Worm (Caenorhabditis elegans) whole organism, L1 larva: ENCODE measurements around the gene F08D12.2.

ENCODE experiments used
- C16A3.4 ChIP-seq: fragments of 150-350 bp; optimal IDR thresholded peaks from 2 replicates; lab custom pipeline; 2014; ENCODE audit warnings: missing biosample characterization, missing genetic modification characterization
- C34B4.2 ChIP-seq: sonication (generic microtip); optimal IDR thresholded peaks from 2 replicates; lab custom pipeline; 2017; ENCODE audit warnings: mild to moderate bottlenecking, missing genetic modification characterization, missing compliant biosample characterization
- F16B12.6 ChIP-seq: fragments of 150-350 bp; optimal IDR thresholded peaks from 2 replicates; lab custom pipeline; 2014; ENCODE audit warnings: missing biosample characterization, missing genetic modification characterization
- aha-1 ChIP-seq: fragments of 150-350 bp; optimal IDR thresholded peaks from 2 replicates; lab custom pipeline; 2014; ENCODE audit warnings: missing biosample characterization, missing genetic modification characterization
- aly-2 ChIP-seq: fragments of 150-350 bp; optimal IDR thresholded peaks from 2 replicates; lab custom pipeline; 2014; ENCODE audit warnings: missing biosample characterization, missing genetic modification characterization
- ama-1 ChIP-seq: fragments of 150-350 bp; optimal IDR thresholded peaks from 2 replicates; lab custom pipeline; 2014
- ceh-63 ChIP-seq: fragments of 200-800 bp; sonication (Bioruptor generic); optimal IDR thresholded peaks from 2 replicates; lab custom pipeline; 2018; ENCODE audit warnings: mild to moderate bottlenecking, missing genetic modification characterization, missing compliant biosample characterization
- ceh-8 ChIP-seq: fragments of 200-800 bp; sonication (Bioruptor generic); optimal IDR thresholded peaks from 2 replicates; lab custom pipeline; 2018; ENCODE audit warnings: mild to moderate bottlenecking, missing genetic modification characterization, moderate library complexity, missing compliant biosample characterization
- ceh-82 ChIP-seq, 3 experiments: fragments of 150-350 bp in 1 of 3; sonication (generic microtip) in 2 of 3; optimal IDR thresholded peaks; 2 replicates each; lab custom pipeline; 2014 to 2017; ENCODE audit warnings: missing biosample characterization in 3 of 3, missing genetic modification characterization in 3 of 3
- ceh-88 ChIP-seq: fragments of 200-800 bp; sonication (Bioruptor generic); IDR thresholded peaks from 2 replicates; pipeline ENCODE4 v1.3.6; 2022; ENCODE audit warnings: missing genetic modification characterization, missing compliant biosample characterization
- efl-1 ChIP-seq, 4 experiments: fragments of 150-350 bp; optimal IDR thresholded peaks in 3 of 4; peaks in 1 of 4; 1 replicate in 1 of 4; 2 replicates in 3 of 4; lab custom pipeline; 2014; ENCODE audit warnings: missing biosample characterization in 2 of 4, missing genetic modification characterization in 2 of 4, missing genetic modification reagents in 2 of 4
- egl-13 ChIP-seq: sonication (generic microtip); optimal IDR thresholded peaks from 2 replicates; lab custom pipeline; 2016; ENCODE audit warnings: missing genotype, missing genetic modification reagents, missing genetic modification characterization, missing compliant biosample characterization
- egl-27 ChIP-seq, 2 experiments: fragments of 150-350 bp in 1 of 2; sonication (generic microtip); optimal IDR thresholded peaks; 3 replicates each; lab custom pipeline; 2017 to 2018; ENCODE audit warnings: missing biosample characterization in 2 of 2, missing genetic modification characterization in 2 of 2, missing genetic modification reagents in 2 of 2
- elt-2 ChIP-seq: sonication (generic microtip); optimal IDR thresholded peaks from 2 replicates; lab custom pipeline; 2016; ENCODE audit warnings: missing genetic modification characterization, mild to moderate bottlenecking, inconsistent platforms, missing compliant biosample characterization, missing genetic modification reagents
- elt-3 ChIP-seq, 6 experiments: fragments of 150-350 bp in 1 of 6; sonication (generic microtip); optimal IDR thresholded peaks; 2 replicates each; lab custom pipeline; 2017 to 2018; ENCODE audit warnings: missing biosample characterization in 6 of 6, missing genetic modification characterization in 6 of 6, inconsistent platforms in 1 of 6
- fkh-10 ChIP-seq: sonication (generic microtip); optimal IDR thresholded peaks from 2 replicates; lab custom pipeline; 2017; ENCODE audit warnings: missing biosample characterization, missing genetic modification reagents, missing genetic modification characterization
- fkh-8 ChIP-seq: sonication (generic microtip); optimal IDR thresholded peaks from 2 replicates; lab custom pipeline; 2016; ENCODE audit warnings: mild to moderate bottlenecking, missing genetic modification characterization, missing compliant biosample characterization
- hlh-17 ChIP-seq: fragments of 200-800 bp; sonication (Bioruptor generic); optimal IDR thresholded peaks from 2 replicates; lab custom pipeline; 2018; ENCODE audit warnings: missing genetic modification characterization, mild to moderate bottlenecking, missing compliant biosample characterization, moderate library complexity, borderline replicate concordance
- hlh-4 ChIP-seq: sonication (generic microtip); optimal IDR thresholded peaks from 2 replicates; lab custom pipeline; 2016; ENCODE audit warnings: mild to moderate bottlenecking, missing genetic modification characterization, missing compliant biosample characterization
- isw-1 ChIP-seq: fragments of 200-800 bp; sonication (Bioruptor generic); IDR thresholded peaks from 2 replicates; pipeline ENCODE4 v1.3.6; 2022; ENCODE audit warnings: missing genetic modification characterization, missing compliant biosample characterization
- jun-1 ChIP-seq: fragments of 150-350 bp; optimal IDR thresholded peaks from 2 replicates; lab custom pipeline; 2014; ENCODE audit warnings: missing biosample characterization, missing genetic modification reagents, missing genetic modification characterization
- lin-13 ChIP-seq: fragments of 150-350 bp; optimal IDR thresholded peaks from 2 replicates; lab custom pipeline; 2014; ENCODE audit warnings: missing biosample characterization, missing genetic modification reagents, missing genetic modification characterization
- lin-39 ChIP-seq: fragments of 150-350 bp; optimal IDR thresholded peaks from 2 replicates; lab custom pipeline; 2014; ENCODE audit warnings: missing biosample characterization, missing genetic modification reagents, missing genetic modification characterization
- lsy-2 ChIP-seq, 2 experiments: fragments of 150-350 bp; optimal IDR thresholded peaks; 2 replicates each; lab custom pipeline; 2014; ENCODE audit warnings: missing biosample characterization in 2 of 2, missing genetic modification characterization in 2 of 2
- mdl-1 ChIP-seq, 2 experiments: fragments of 150-350 bp; optimal IDR thresholded peaks; 2 replicates each; lab custom pipeline; 2014 to 2017; ENCODE audit warnings: missing biosample characterization in 2 of 2, missing genetic modification characterization in 2 of 2, inconsistent platforms in 1 of 2
- mef-2 ChIP-seq: fragments of 150-350 bp; optimal IDR thresholded peaks from 2 replicates; lab custom pipeline; 2014; ENCODE audit warnings: missing biosample characterization, missing genetic modification characterization
- mep-1 ChIP-seq: fragments of 150-350 bp; optimal IDR thresholded peaks from 2 replicates; lab custom pipeline; 2014; ENCODE audit warnings: missing biosample characterization, missing genetic modification characterization
- nhr-12 ChIP-seq: sonication (generic microtip); optimal IDR thresholded peaks from 2 replicates; lab custom pipeline; 2017; ENCODE audit warnings: missing biosample characterization, missing genetic modification characterization
- nhr-28 ChIP-seq: fragments of 150-350 bp; optimal IDR thresholded peaks from 2 replicates; lab custom pipeline; 2014; ENCODE audit warnings: missing biosample characterization, missing genetic modification characterization
- nhr-71 ChIP-seq: sonication (generic microtip); optimal IDR thresholded peaks from 2 replicates; lab custom pipeline; 2016; ENCODE audit warnings: mild to moderate bottlenecking, missing genetic modification characterization, moderate library complexity, missing compliant biosample characterization
- nhr-76 ChIP-seq: sonication (generic microtip); optimal IDR thresholded peaks from 2 replicates; lab custom pipeline; 2017; ENCODE audit warnings: missing biosample characterization, missing genetic modification characterization
- nhr-77 ChIP-seq: fragments of 150-350 bp; optimal IDR thresholded peaks from 2 replicates; lab custom pipeline; 2014; ENCODE audit warnings: missing biosample characterization, missing genetic modification characterization
- nhr-84 ChIP-seq: sonication (generic microtip); optimal IDR thresholded peaks from 2 replicates; lab custom pipeline; 2017; ENCODE audit warnings: missing biosample characterization, missing genetic modification characterization
- nhr-85 ChIP-seq: sonication (generic microtip); peaks from one replicate; lab custom pipeline; 2016; ENCODE audit warnings: missing genetic modification characterization, inconsistent platforms, missing compliant biosample characterization
- pqm-1 ChIP-seq: sonication (generic microtip); optimal IDR thresholded peaks from 3 replicates; lab custom pipeline; 2017; ENCODE audit warnings: missing biosample characterization, missing genetic modification characterization
- skn-1 ChIP-seq: fragments of 150-350 bp; optimal IDR thresholded peaks from 2 replicates; lab custom pipeline; 2014; ENCODE audit warnings: missing biosample characterization, missing genetic modification characterization
- snpc-4 ChIP-seq: fragments of 150-350 bp; optimal IDR thresholded peaks from 2 replicates; lab custom pipeline; 2014; ENCODE audit warnings: missing biosample characterization, missing genetic modification characterization
- snu-23 ChIP-seq: sonication (generic microtip); optimal IDR thresholded peaks from 2 replicates; lab custom pipeline; 2016; ENCODE audit warnings: missing genetic modification characterization, missing compliant biosample characterization
- sox-4 ChIP-seq: sonication (generic microtip); optimal IDR thresholded peaks from 2 replicates; lab custom pipeline; 2016; ENCODE audit warnings: missing genetic modification characterization, missing compliant biosample characterization
- sptf-1 ChIP-seq: fragments of 150-350 bp; optimal IDR thresholded peaks from 2 replicates; lab custom pipeline; 2014; ENCODE audit warnings: missing biosample characterization, missing genetic modification characterization
- swsn-7 ChIP-seq: sonication (generic microtip); optimal IDR thresholded peaks from 2 replicates; lab custom pipeline; 2016; ENCODE audit warnings: missing genetic modification characterization, missing compliant biosample characterization
- unc-62 ChIP-seq: fragments of 150-350 bp; optimal IDR thresholded peaks from 2 replicates; lab custom pipeline; 2014; ENCODE audit warnings: missing biosample characterization, missing genetic modification reagents, missing genetic modification characterization
- vab-15 ChIP-seq: sonication (generic microtip); optimal IDR thresholded peaks from 2 replicates; lab custom pipeline; 2017; ENCODE audit warnings: missing genotype, mild to moderate bottlenecking, missing genetic modification characterization, missing compliant biosample characterization
- ztf-4 ChIP-seq: fragments of 150-350 bp; optimal IDR thresholded peaks from 2 replicates; lab custom pipeline; 2014; ENCODE audit warnings: missing biosample characterization, missing genetic modification characterization

F08D12.2 gene

DNA sequence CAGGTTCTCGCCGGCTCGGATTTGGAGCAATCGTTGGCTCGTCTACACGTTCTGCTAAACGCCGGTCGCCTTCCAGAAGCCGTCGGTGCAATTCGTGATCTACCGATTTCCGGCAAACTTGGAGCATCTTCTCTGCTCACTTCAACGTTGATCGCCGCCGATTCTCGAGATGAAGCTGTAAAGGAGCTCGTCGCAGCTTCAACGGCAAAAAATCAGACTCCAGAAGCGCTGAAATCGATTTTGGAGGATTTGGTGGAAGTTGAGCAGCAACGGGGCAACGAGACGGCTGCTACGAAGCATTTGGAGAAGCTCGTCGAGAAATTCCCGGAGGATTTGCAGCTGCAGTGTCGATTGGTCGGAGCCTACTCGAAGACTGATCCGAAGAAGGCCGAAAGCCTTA, 10.2 kb downstream of the F08D12.2 start:
- no peak for TF ChIP-seq mep-1 (tag; lab: Kevin White, UChicago)
- no peak for TF ChIP-seq sox-4 (tag; lab: Kevin White, UChicago)
- TF ChIP-seq ceh-82 (tag; optimal IDR thresholded peaks at IDR 0.05; lab: Kevin White, UChicago), result no peak
- TF ChIP-seq efl-1 (optimal IDR thresholded peaks at IDR 0.05; lab: Kevin White, UChicago), result no peak
- no peak for TF ChIP-seq efl-1 (GFP tag; optimal IDR thresholded peaks at IDR 0.05 in 1 of 2; lab: Kevin White, UChicago)
- no peak for TF ChIP-seq nhr-76
- TF ChIP-seq hlh-17 (GFP tag; lab: Kevin White, UChicago), result no peak
- no peak for TF ChIP-seq lin-13 (GFP tag; lab: Kevin White, UChicago)
- no peak for TF ChIP-seq F16B12.6 (tag; lab: Kevin White, UChicago)
- no peak for TF ChIP-seq snpc-4 (tag; lab: Kevin White, UChicago)
- TF ChIP-seq sptf-1 (tag; lab: Kevin White, UChicago), result no peak
- no peak for TF ChIP-seq fkh-10 (GFP tag; lab: Kevin White, UChicago)
- TF ChIP-seq egl-13, result no peak
- no peak for TF ChIP-seq hlh-4
- no peak for TF ChIP-seq C34B4.2
- no peak for TF ChIP-seq jun-1 (tag; lab: Kevin White, UChicago)
- TF ChIP-seq lsy-2 (tag; optimal IDR thresholded peaks at IDR 0.05; lab: Kevin White, UChicago), result no peak

DNA sequence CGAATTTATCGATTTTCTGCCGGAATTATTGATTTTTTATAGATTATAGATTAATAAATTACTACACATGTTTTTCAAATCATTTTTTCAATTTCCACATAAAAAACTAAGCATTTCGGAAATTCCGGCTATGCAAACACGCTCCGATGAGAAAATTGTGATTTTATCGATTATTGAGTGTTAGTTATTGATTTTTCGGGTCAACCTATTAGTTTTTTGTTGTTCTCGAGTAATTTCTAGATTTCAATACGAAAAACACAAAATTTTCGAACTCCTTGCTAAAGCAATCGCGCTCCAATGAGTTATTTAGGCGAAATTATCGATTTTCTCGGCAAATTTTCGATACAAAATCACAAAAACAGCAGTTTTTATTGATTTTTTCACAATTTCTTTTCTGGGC, 14.0 kb downstream of the F08D12.2 start:
- TF ChIP-seq ceh-63 (GFP tag; lab: Kevin White, UChicago) (no peak), ama-1 (lab: Kevin White, UChicago) (no peak), ceh-88 (GFP tag; lab: Robert Waterston, UW) (no peak), snu-23 (no peak), pqm-1 (tag; lab: Kevin White, UChicago) (no peak), mep-1 (tag; lab: Kevin White, UChicago) (no peak), elt-3 (tag; optimal IDR thresholded peaks at IDR 0.05; lab: Kevin White, UChicago) (no peak), nhr-85 (tag; lab: Kevin White, UChicago) (no peak), aly-2 (tag; lab: Kevin White, UChicago) (no peak), unc-62 (GFP tag; lab: Kevin White, UChicago) (no peak)
- TF ChIP-seq, all 84 proteins: peak for 0

DNA sequence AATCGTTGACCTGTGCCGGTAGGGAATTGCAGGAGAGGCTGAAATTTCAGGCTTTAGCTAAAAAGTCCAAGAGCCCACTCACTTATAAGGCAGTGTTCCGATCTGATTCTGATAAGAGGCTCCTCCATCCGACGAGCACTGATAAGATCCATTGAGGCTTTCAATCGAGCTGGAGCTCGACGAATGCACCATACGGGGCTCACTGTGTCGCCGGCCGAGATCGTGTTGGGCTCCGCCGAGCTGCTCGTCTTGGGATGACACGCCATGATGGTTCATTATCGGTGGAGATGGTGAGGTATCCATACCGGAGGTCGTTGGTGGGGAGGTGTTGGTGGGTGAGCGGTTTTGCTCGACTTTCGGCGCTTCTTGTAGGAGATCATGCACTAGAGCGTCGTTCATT, 15.0 kb downstream of the F08D12.2 start:
- TF ChIP-seq nhr-71 (tag; lab: Kevin White, UChicago) (no peak), efl-1 (optimal IDR thresholded peaks at IDR 0.05; lab: Kevin White, UChicago) (no peak), efl-1 (GFP tag; optimal IDR thresholded peaks at IDR 0.05 in 1 of 2; lab: Kevin White, UChicago) (peak in 1 of 2 experiments; percentile 87)

DNA sequence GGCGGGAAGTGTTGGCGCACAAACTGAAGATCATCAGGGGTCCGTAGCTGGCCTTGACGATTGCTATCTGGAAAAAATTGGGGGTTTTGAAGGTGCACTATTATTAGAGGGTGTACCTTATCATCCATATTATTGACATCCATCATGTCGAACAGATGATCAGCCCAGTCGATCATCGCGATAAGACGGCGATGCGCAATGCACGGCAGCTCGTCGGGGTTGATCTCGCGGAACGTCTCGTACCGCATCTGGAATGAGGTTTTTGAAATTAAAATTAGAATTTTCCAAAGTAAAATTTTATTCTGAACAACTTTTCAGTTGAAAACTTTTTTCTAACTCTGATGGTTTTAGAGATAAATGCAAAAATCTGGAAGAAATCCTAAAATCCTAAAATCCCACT, 16.5 kb downstream of the F08D12.2 start:
- no peak for TF ChIP-seq vab-15
- no peak for TF ChIP-seq efl-1 (optimal IDR thresholded peaks at IDR 0.05; lab: Kevin White, UChicago)
- peak in 1 of 2 experiments; percentile 63 for TF ChIP-seq efl-1 (GFP tag; optimal IDR thresholded peaks at IDR 0.05 in 1 of 2; lab: Kevin White, UChicago)
- TF ChIP-seq C16A3.4 (tag; lab: Kevin White, UChicago), result no peak
- TF ChIP-seq isw-1 (GFP tag; lab: Robert Waterston, UW), result no peak
- TF ChIP-seq, all 84 proteins: peak for 1

DNA sequence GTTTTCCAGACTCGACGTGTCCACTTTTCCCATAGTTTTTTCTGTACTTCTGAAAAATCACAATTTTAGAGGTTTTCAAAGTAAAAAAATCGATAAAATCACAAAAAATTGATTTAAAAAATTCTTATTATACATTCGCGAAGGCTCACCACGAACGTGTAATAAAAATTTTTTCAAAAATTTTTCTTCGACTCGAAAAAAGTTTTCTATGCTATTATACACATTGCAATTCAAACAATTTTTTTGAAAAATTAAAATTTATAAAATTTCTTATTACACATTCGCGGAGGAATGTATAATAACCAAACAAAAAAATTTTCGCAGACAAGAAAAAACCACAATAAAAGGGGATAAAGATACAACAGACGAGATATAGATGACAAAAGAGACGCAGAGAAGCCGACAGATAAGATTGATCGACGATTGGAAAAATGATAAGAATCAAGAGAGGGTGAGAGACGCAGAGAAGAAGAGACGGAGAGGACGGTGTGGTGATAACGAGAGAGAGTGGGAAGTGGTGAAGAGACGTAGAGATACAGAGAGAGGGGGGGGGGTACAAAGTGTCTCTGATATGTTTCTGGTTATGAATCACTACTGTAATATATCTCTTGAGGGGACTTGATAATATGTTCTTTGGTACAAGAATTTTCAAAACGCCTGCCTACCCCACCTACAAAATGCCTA, 19.2 kb downstream of the F08D12.2 start, which contains the start of gene nhr-119:
TSS of gene nhr-119 (minus strand) at position 51 of the 684 bp plus-strand sequence.
- TF ChIP-seq snu-23 (peak; percentile 83), ceh-8 (GFP tag; lab: Kevin White, UChicago) (no peak), C16A3.4 (tag; lab: Kevin White, UChicago) (peak; percentile 19), skn-1 (tag; lab: Kevin White, UChicago) (peak; percentile 4), egl-27 (tag; optimal IDR thresholded peaks at IDR 0.05; lab: Kevin White, UChicago) (no peak), elt-2 (tag; lab: Kevin White, UChicago) (peak; percentile 95), elt-3 (tag; optimal IDR thresholded peaks at IDR 0.05; lab: Kevin White, UChicago) (peak in 3 of 6 experiments; percentile 91 to 99 (median 91)), mdl-1 (tag; optimal IDR thresholded peaks at IDR 0.05; lab: Kevin White, UChicago) (peak in 1 of 2 experiments; percentile 71), nhr-12 (no peak), nhr-28 (no peak), swsn-7 (tag; lab: Kevin White, UChicago) (peak; percentile 66), lin-39 (tag; lab: Kevin White, UChicago) (peak; percentile 92), nhr-71 (tag; lab: Kevin White, UChicago) (peak; percentile 94), mef-2 (no peak), ztf-4 (peak; percentile 40), jun-1 (tag; lab: Kevin White, UChicago) (peak; percentile 73), efl-1 (optimal IDR thresholded peaks at IDR 0.05; lab: Kevin White, UChicago) (peak; percentile 61 to 65), efl-1 (GFP tag; optimal IDR thresholded peaks at IDR 0.05 in 1 of 2; lab: Kevin White, UChicago) (peak; percentile 23 to 95), fkh-8 (tag; lab: Kevin White, UChicago) (no peak), nhr-77 (peak; percentile 27), aha-1 (no peak), nhr-84 (tag; lab: Kevin White, UChicago) (no peak)
